Worm (Caenorhabditis elegans): ENCODE data around the gene C31H1.1.
A peak's percentile ranks its signal among the peaks of the same experiment; 100 is the strongest.

C31H1.1 gene

ce11 chrIV:5778342-5778741 is 18.9 kb upstream of the C31H1.1 start (continued):
- TF ChIP-seq snpc-4 (tag; optimal IDR thresholded peaks at IDR 0.05) (no peak), unc-86 (tag; optimal IDR thresholded peaks at IDR 0.05) (no peak), unc-130 (tag; optimal IDR thresholded peaks at IDR 0.05) (no peak), blmp-1 (tag; optimal IDR thresholded peaks at IDR 0.05) (peak; percentile 3), ets-5 (GFP tag; IDR thresholded peaks at IDR 0.05) (no peak), ama-1 (optimal IDR thresholded peaks at IDR 0.05) (no peak), nhr-77 (tag; optimal IDR thresholded peaks at IDR 0.05) (no peak), swsn-7 (tag; optimal IDR thresholded peaks at IDR 0.05) (no peak), fkh-8 (tag; optimal IDR thresholded peaks at IDR 0.05) (no peak), grh-1 (GFP tag; IDR thresholded peaks at IDR 0.05) (peak; percentile 69), nhr-71 (tag; optimal IDR thresholded peaks at IDR 0.05) (peak; percentile 93), aly-2 (tag; optimal IDR thresholded peaks at IDR 0.05) (no peak), xbp-1 (tag; optimal IDR thresholded peaks at IDR 0.05) (peak; percentile 15), nhr-19 (GFP tag; conservative IDR thresholded peaks at IDR 0.05) (peak; percentile 69), F16B12.6 (tag; optimal IDR thresholded peaks at IDR 0.05) (no peak), ztf-11 (tag; optimal IDR thresholded peaks at IDR 0.05) (no peak), sox-4 (tag; optimal IDR thresholded peaks at IDR 0.05) (no peak)

ce11 chrIV:5779537-5779936 is 17.7 kb upstream of the C31H1.1 start:
- TF ChIP-seq isw-1 (GFP tag; IDR thresholded peaks at IDR 0.05) = no peak
- TF ChIP-seq fkh-8 (tag; optimal IDR thresholded peaks at IDR 0.05) = no peak
- no peak for TF ChIP-seq C34B4.2 (tag; optimal IDR thresholded peaks at IDR 0.05)
- no peak for TF ChIP-seq nhr-84 (tag; optimal IDR thresholded peaks at IDR 0.05)
- TF ChIP-seq nhr-19 (GFP tag; conservative IDR thresholded peaks at IDR 0.05) = no peak
- no peak for TF ChIP-seq nhr-47 (tag; optimal IDR thresholded peaks at IDR 0.05)
- peak; percentile 5 for TF ChIP-seq nhr-71 (tag; optimal IDR thresholded peaks at IDR 0.05)
- no peak for TF ChIP-seq ceh-90 (tag; optimal IDR thresholded peaks at IDR 0.05)
- no peak for TF ChIP-seq ztf-4 (tag; optimal IDR thresholded peaks at IDR 0.05)
- no peak for TF ChIP-seq alr-1 (tag; optimal IDR thresholded peaks at IDR 0.05; ENCODE audit: borderline replicate concordance)
- TF ChIP-seq nhr-85 (tag) = peak; percentile 64

ce11 chrIV:5780234-5780788 is 16.9 kb upstream of the C31H1.1 start:
- TF ChIP-seq irx-1 (tag; optimal IDR thresholded peaks at IDR 0.05) (no peak), nhr-71 (tag; optimal IDR thresholded peaks at IDR 0.05) (peak; percentile 63), pag-3 (tag; optimal IDR thresholded peaks at IDR 0.05; ENCODE audit: borderline replicate concordance, insufficient read depth) (no peak), hpl-2 (GFP tag; optimal IDR thresholded peaks at IDR 0.05) (no peak), mef-2 (tag; optimal IDR thresholded peaks at IDR 0.05) (no peak), blmp-1 (tag; optimal IDR thresholded peaks at IDR 0.05) (peak; percentile 49), nhr-20 (tag; optimal IDR thresholded peaks at IDR 0.05) (peak; percentile 60), ces-1 (GFP tag; optimal IDR thresholded peaks at IDR 0.05) (no peak), ama-1 (optimal IDR thresholded peaks at IDR 0.05) (no peak), efl-3 (GFP tag; optimal IDR thresholded peaks at IDR 0.05) (no peak), elt-3 (tag; optimal IDR thresholded peaks at IDR 0.05) (peak in 2 of 6 experiments; percentile 37 to 72), nhr-85 (tag) (peak; percentile 65)

DNA sequence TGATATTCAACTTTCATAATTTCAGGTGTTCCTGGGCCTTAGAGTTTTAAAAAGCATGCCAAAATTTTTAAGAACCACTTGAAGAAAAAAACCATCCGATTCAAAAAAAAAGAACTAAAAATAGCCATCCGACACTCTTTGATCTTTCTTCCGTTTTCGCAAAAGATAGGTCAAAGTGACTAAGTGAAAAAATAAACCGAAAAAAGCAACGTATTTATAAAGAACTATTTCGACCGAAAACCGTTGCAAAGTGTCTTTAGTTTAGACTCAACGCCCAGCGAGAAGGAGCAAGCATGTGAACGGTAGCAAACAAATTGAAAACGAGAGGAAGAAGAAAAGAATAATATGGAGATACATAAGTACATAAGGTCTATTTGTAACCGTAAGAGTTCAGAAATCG is 13.6 kb upstream of the C31H1.1 start:
- TF ChIP-seq sup-37 (GFP tag; optimal IDR thresholded peaks at IDR 0.05) (no peak), mef-2 (tag; optimal IDR thresholded peaks at IDR 0.05) (no peak), nhr-28 (tag; optimal IDR thresholded peaks at IDR 0.05) (no peak), rnt-1 (tag; optimal IDR thresholded peaks at IDR 0.05) (no peak), lsy-2 (tag; optimal IDR thresholded peaks at IDR 0.05) (no peak), nhr-77 (tag; optimal IDR thresholded peaks at IDR 0.05) (no peak)

Measured in whole organism, L1 larva.